Fruit fly (Drosophila melanogaster): Measurements from ENCODE around the gene Dcps.
A peak's percentile ranks its signal among the peaks of the same experiment; 100 is the strongest.

The Dcps gene

DNA sequence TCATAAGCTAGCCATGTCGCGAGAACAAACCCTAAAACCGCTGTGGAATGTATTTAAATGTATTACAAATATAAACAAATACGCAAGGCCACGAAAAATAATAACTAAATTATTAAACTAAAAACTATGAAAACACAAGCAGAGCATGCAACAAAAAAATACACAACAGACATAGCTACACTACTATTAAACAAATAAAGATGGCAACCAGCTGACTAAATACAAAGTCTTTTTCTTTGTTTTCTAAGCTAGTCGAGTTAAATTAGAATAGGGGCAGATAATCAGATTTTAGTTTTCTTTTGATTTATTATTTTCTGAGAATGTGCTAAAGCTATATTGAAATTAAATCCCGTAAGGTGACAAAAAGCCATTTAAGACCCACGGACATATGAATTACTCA, 7.9 kb downstream of the Dcps start:
- no peak for TF ChIP-seq CG17801 (GFP tag; optimal IDR thresholded peaks at IDR 0.05; ENCODE audit: partially characterized antibody)

DNA sequence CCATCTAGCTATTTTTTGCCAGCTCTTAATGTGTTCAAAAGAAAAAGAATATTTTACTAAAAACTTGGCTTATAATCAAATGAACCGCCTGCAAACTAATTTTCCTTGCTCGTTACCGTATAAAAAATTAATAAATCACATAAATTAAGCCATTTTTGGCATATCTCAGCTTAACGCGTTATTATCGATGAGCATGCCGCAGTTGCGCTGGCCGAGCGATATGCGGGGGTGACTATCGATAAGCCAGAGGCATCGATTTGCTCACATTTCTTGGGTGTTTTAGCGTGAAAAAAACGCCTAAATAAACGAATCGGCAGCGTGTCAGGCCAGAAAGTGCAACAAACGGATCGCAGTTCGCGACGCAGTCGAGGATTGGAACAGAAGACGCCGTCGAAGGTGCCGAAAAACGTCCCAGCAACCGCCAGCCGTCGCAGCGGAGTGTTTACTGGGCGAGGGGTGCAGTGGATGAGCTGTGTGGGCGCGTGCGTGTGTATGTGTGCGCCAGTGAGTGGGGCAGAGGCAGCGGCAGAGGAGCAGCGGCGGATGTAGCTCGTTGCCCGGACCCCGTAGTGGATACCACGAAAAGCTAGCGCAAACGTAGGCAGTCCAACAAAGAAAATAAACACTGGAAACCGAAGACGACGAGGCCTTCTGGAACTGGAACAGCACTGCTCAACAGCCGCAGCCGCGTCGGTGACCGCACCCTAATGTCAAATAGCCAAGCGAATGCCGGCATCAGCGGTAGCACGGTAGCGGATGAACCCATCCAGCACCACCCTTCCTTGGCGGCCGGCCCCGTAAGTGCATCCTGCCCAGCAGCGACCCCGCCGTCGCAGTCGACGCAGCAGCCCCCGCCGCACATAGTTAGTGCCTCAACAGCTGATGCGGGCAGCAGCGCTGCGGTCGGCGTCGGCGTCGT, 12.0 kb downstream of the Dcps start, which contains the start of the genes Sym and Madm:
Gene Sym, minus strand, starts transcription at position 199 of the 919 bp plus-strand sequence.
Gene Madm, plus strand, starts transcription at position 233 of the 919 bp plus-strand sequence.
- TF ChIP-seq CG17801 (GFP tag; optimal IDR thresholded peaks at IDR 0.05; ENCODE audit: partially characterized antibody) = peak; percentile 2

DNA sequence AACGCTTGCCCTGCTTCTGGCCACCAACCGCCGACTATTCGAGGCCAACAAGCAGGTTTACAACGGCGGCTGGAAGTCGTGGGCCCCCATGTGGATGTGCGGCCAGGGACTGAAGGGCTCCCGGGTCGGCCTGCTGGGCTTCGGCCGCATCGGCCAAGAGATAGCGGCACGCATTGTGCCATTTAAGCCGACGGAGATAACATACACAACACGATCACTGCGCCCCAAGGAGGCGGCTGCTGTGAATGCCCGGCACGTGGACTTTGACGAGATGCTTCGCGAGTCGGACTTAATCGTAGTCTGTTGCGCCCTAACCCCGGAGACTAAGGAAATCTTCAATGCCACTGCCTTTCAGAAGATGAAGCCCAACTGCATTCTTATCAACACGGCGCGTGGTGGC, 17.3 kb downstream of the Dcps start:
- TF ChIP-seq CG17801 (GFP tag; optimal IDR thresholded peaks at IDR 0.05; ENCODE audit: partially characterized antibody) = no peak

DNA sequence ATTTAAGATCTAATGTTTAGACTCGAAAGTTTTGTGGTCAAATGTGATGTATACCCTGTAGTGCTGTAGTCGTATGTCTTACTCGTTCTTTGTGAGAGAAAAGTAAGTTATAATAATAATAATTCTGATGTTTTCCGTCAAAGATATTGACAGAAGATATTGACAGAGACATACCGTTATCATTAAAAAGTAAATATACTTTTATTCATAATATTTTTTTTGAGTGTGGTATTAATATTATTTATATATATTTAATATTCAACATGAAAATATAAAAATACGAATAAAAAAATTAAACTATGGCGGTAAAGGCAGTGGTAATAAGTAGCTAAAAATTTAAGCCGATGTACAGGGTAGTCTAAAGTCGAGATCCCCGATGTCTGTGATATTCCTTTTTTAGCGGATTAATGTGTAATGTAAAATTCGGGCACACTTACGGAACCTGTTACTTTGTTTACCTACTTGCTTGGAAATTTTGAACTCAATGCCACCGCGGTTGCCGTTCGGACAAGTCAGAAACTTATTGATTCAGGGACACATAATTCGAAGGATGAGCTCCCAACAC, 18.2 kb downstream of the Dcps start, which contains the start of the genes CG2100 and CG1236:
Gene CG2100, minus strand, starts transcription at position 51 of the 565 bp plus-strand sequence.
Gene CG1236, plus strand, starts transcription at position 444 of the 565 bp plus-strand sequence.
- peak; percentile 80 for TF ChIP-seq CG17801 (GFP tag; optimal IDR thresholded peaks at IDR 0.05; ENCODE audit: partially characterized antibody)

DNA sequence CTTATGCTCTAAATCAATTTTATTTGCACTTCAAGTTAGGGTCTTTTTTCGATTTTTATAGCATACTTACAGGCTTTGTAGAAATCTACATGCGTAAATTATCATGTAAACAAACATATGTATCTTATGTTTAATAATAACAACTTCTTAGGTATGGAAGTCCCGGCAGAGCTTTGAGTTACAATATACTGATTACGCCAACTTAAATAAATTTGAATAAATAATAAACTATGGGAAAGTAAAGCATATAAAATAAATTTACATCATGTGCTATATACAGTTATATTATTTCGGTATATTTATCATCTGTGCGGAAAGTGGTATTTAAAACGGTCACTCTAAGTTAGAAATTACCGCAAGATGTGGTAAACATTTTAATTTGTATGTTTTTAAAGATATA, 21.4 kb downstream of the Dcps start, which contains the start of gene CG1239:
Gene CG1239, plus strand, starts transcription at position 333 of the 400 bp plus-strand sequence.
- TF ChIP-seq CG17801 (GFP tag; optimal IDR thresholded peaks at IDR 0.05; ENCODE audit: partially characterized antibody) = no peak

DNA sequence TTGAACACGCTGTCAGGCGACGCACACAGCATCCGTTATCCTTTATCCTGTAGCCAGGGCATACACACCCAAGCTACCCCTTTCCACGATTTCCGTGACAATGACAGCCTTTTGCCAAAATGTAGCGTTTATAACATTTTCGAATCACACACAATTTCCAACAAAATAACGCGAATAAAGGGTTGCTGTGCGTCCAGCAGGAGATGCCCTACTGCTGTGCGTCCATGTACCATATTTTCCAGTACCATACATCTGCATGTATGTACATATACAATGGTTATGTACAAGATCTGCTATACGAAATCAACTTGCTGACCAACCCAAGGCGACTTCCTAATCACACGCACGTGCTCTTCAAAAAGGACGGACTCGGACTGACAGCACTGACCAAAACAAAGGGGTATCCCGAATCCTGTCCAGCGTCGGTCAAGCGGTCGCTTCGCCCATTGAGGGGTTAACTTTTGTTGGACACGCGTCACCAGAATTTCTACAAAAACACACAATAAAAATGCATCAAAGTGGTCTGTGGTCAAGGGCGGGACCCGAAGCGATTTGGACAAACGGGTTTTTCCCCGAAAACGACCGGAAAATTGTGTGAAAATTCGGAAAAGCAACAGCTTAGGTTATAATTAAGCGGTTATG, 26.7 kb downstream of the Dcps start:
- TF ChIP-seq CG17801 (GFP tag; optimal IDR thresholded peaks at IDR 0.05; ENCODE audit: partially characterized antibody) = no peak

DNA sequence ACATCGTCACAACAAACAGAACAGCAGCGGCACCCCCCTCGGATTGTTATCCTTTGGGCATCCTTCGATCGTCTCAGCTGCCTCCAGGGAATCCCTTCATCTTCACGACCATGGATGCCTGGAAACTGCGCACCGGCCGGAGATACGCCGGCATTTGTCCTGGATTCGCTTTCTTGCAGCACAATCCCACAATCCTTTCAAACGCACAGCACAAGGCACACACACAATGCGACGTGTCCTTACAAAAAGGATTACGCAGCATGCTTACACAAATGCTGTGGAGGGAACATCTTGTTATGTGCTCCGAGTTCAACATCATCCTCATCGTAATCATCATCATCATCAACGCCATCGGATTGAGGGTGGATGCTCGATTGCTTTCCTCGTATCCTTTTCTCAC, 31.5 kb downstream of the Dcps start:
- no peak for TF ChIP-seq CG17801 (GFP tag; optimal IDR thresholded peaks at IDR 0.05; ENCODE audit: partially characterized antibody)

DNA sequence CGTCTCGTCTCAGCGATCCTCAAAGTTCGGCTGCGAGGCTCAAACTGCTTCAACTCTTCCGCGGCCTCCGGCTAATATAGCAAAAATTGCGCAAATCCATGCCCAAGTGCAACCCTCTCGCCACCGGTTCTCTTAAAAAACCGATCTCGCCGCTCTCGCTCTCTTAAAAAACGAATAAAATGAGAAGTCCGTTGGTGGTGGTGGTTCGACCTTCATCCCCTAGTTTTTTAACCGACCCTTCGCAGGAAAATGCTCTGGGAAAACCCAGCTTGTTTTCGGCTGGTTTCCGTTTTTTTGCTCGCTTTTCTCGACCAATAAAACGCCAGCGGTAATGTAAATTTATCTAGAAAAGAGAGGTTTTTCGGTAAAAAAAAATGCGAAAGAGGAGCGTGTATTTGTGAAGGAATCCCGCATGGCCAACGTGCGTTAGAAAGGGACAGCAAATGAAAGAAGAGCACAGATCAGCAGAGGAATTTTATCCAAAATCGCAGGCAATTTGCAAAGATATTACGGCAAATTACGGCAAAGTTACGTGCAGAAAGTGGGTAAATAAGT, 37.7 kb downstream of the Dcps start, which contains the start of gene cas:
Gene cas, minus strand, starts transcription at position 51 of the 555 bp plus-strand sequence.
- TF ChIP-seq CG17801 (GFP tag; optimal IDR thresholded peaks at IDR 0.05; ENCODE audit: partially characterized antibody) = no peak

DNA sequence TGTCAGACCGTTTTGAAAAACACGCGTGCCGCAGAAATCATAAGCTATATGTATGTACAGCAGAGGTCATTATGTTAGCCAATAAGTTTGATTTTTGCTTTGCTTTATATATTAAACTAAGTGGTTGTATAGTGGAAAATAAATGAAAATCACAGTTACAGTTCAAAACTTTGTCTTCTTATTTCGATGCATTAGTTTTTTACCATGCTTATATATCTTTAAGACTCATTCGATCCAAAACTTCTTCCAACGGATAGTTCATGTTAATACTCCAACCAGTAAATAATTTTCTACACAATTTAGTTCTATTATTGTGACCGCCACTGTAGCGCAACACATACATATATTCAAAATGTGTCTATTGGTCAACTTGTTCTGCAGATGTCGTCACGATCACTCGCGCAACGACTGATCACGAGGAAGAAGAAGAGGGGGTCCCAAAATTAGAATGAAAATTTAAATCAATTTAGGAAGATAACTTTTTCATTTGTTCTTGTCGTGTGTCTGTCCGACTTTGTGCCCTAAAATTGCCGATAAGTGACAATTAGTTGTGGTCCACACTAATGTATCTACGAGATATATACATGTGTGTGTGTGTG, 49.0 kb downstream of the Dcps start:
- TF ChIP-seq CG17801 (GFP tag; optimal IDR thresholded peaks at IDR 0.05; ENCODE audit: partially characterized antibody) = peak; percentile 54

DNA sequence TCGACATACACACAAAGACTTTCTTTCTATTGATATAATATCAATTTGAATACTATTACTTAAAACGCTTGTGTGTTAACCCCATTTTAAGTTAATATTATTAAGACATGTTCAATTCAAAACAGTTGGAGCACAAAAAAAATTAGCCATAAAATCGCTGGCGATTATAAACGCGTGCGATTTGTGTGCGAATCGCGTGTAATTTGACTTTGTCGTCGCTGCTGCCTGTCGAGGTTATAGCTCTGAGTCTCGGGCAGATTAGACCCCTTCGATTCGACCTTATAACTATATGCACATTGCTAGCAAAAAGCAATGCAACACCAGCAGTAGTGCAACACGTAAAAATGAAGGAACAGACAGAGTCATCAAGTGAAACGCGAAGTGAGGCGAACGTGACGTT, 49.6 kb downstream of the Dcps start:
- no peak for TF ChIP-seq CG17801 (GFP tag; optimal IDR thresholded peaks at IDR 0.05; ENCODE audit: partially characterized antibody)

All from ovary, adult (tissue).